Fruit fly (Drosophila melanogaster) whole organism, embryonic: ENCODE data around the gene RpS5b.

ENCODE experiments used
- Asciz ChIP-seq: fragments of 200-800 bp; sonication (Bioruptor generic); optimal IDR thresholded peaks from 2 replicates; lab custom pipeline; 2017; ENCODE audit warnings: missing biosample characterization, mild to moderate bottlenecking, missing genetic modification characterization, missing genetic modification reagents
- Atf6 ChIP-seq: fragments of 200-800 bp; sonication (Bioruptor generic); IDR thresholded peaks from 2 replicates; pipeline ENCODE4 v1.3.6; 2022; ENCODE audit warnings: missing biosample characterization, missing genetic modification characterization
- BEAF-32 ChIP-seq: fragments of 200-800 bp; sonication (Bioruptor generic); optimal IDR thresholded peaks from 3 replicates; lab custom pipeline; 2017; ENCODE audit warnings: missing biosample characterization, missing genetic modification characterization, mild to moderate bottlenecking, moderate library complexity, missing genetic modification reagents
- CG1024 ChIP-seq: fragments of 200-800 bp; sonication (Bioruptor generic); IDR thresholded peaks from 2 replicates; pipeline ENCODE4 v1.3.6; 2022; ENCODE audit warnings: missing biosample characterization, missing genetic modification characterization
- CG10462 ChIP-seq: fragments of 200-800 bp; sonication (Bioruptor generic); optimal IDR thresholded peaks from 2 replicates; lab custom pipeline; 2016; ENCODE audit warnings: missing biosample characterization, missing genetic modification characterization
- CG11456 ChIP-seq: fragments of 200-800 bp; sonication (Bioruptor generic); IDR thresholded peaks from 3 replicates; pipeline ENCODE4 v1.3.6; 2022; ENCODE audit warnings: missing biosample characterization, missing genetic modification characterization
- CG12391 ChIP-seq: fragments of 200-800 bp; sonication (Bioruptor generic); optimal IDR thresholded peaks from 3 replicates; lab custom pipeline; 2018; ENCODE audit warnings: missing biosample characterization, mild to moderate bottlenecking, missing genetic modification characterization, moderate library complexity
- CG12769 ChIP-seq: fragments of 200-800 bp; sonication (Bioruptor generic); optimal IDR thresholded peaks from 2 replicates; lab custom pipeline; 2019; ENCODE audit warnings: missing biosample characterization, mild to moderate bottlenecking, missing genetic modification characterization, moderate library complexity
- CG13123 ChIP-seq: fragments of 200-800 bp; sonication (Bioruptor generic); optimal IDR thresholded peaks from 2 replicates; lab custom pipeline; 2016; ENCODE audit warnings: missing biosample characterization, missing genetic modification characterization
- CG13894 ChIP-seq: fragments of 200-800 bp; sonication (Bioruptor generic); optimal IDR thresholded peaks from 3 replicates; lab custom pipeline; 2018; ENCODE audit warnings: missing biosample characterization, mild to moderate bottlenecking, missing genetic modification characterization, moderate library complexity
- CG15601 ChIP-seq: fragments of 200-800 bp; sonication (Bioruptor generic); optimal IDR thresholded peaks from 3 replicates; lab custom pipeline; 2019; ENCODE audit warnings: missing biosample characterization, mild to moderate bottlenecking, missing genetic modification characterization, moderate library complexity
- CG16863 ChIP-seq: fragments of 200-800 bp; sonication (Bioruptor generic); optimal IDR thresholded peaks from 3 replicates; lab custom pipeline; 2016; ENCODE audit warnings: missing biosample characterization, missing genetic modification characterization
- CG17186 ChIP-seq: fragments of 200-800 bp; sonication (Bioruptor generic); optimal IDR thresholded peaks from 3 replicates; lab custom pipeline; 2017; ENCODE audit warnings: missing biosample characterization, missing genetic modification reagents, missing genetic modification characterization
- CG17612 ChIP-seq: fragments of 200-800 bp; sonication (Bioruptor generic); IDR thresholded peaks from 2 replicates; pipeline ENCODE4 v1.3.6; 2022; ENCODE audit warnings: missing biosample characterization, missing genetic modification characterization
- CG18599 ChIP-seq: fragments of 200-800 bp; sonication (Bioruptor generic); optimal IDR thresholded peaks from 3 replicates; lab custom pipeline; 2017; ENCODE audit warnings: missing biosample characterization, missing genetic modification characterization, mild to moderate bottlenecking, moderate library complexity, missing genetic modification reagents
- CG18619 ChIP-seq: fragments of 200-800 bp; sonication (Bioruptor generic); optimal IDR thresholded peaks from 3 replicates; lab custom pipeline; 2017; ENCODE audit warnings: missing biosample characterization, mild to moderate bottlenecking, missing genetic modification characterization
- CG2712 ChIP-seq: fragments of 200-800 bp; optimal IDR thresholded peaks from 3 replicates; lab custom pipeline; 2019; ENCODE audit warnings: missing biosample characterization, mild to moderate bottlenecking, missing genetic modification characterization, moderate library complexity
- CG31388 ChIP-seq: fragments of 200-800 bp; sonication (Bioruptor generic); optimal IDR thresholded peaks from 2 replicates; lab custom pipeline; 2016; ENCODE audit warnings: missing biosample characterization, missing genetic modification characterization
- CG32767 ChIP-seq: fragments of 200-800 bp; sonication (Bioruptor generic); IDR thresholded peaks from 2 replicates; pipeline ENCODE4 v1.3.6; 2022; ENCODE audit warnings: missing biosample characterization, missing genetic modification characterization
- CG42726 ChIP-seq: fragments of 200-800 bp; sonication (Bioruptor generic); IDR thresholded peaks from 2 replicates; pipeline ENCODE4 v1.3.6; 2022; ENCODE audit warnings: missing biosample characterization, missing genetic modification characterization; ENCODE audit not compliant: partially characterized antibody
- CG4854 ChIP-seq: fragments of 200-800 bp; sonication (Bioruptor generic); optimal IDR thresholded peaks from 2 replicates; lab custom pipeline; 2016; ENCODE audit warnings: missing biosample characterization, missing genetic modification characterization, inconsistent platforms
- CG5180 ChIP-seq: fragments of 200-800 bp; sonication (Bioruptor generic); optimal IDR thresholded peaks from 3 replicates; lab custom pipeline; 2017; ENCODE audit warnings: missing biosample characterization, missing genetic modification characterization, mild to moderate bottlenecking, moderate library complexity, missing genetic modification reagents
- CG8944 ChIP-seq: fragments of 200-800 bp; sonication (Bioruptor generic); optimal IDR thresholded peaks from 3 replicates; lab custom pipeline; 2016; ENCODE audit warnings: missing biosample characterization, missing genetic modification characterization
- D19B ChIP-seq: fragments of 200-800 bp; sonication (Bioruptor generic); optimal IDR thresholded peaks from 2 replicates; lab custom pipeline; 2017; ENCODE audit warnings: missing biosample characterization, mild to moderate bottlenecking, missing genetic modification characterization
- Deaf1 ChIP-seq: fragments of 200-800 bp; optimal IDR thresholded peaks from 3 replicates; lab custom pipeline; 2019; ENCODE audit warnings: missing biosample characterization, mild to moderate bottlenecking, missing genetic modification characterization, moderate library complexity
- Dfd ChIP-seq, 2 experiments: fragments of >200 bp; optimal IDR thresholded peaks; 2 replicates each; lab custom pipeline; 2017; ENCODE audit warnings: missing biosample characterization in 2 of 2, missing genetic modification characterization in 2 of 2
- E2f2 ChIP-seq: fragments of 200-800 bp; sonication (Bioruptor generic); IDR thresholded peaks from 2 replicates; pipeline ENCODE4 v1.3.6; 2022; ENCODE audit warnings: missing biosample characterization, missing genetic modification characterization
- Fer2 ChIP-seq: fragments of 200-800 bp; sonication (Bioruptor generic); optimal IDR thresholded peaks from 2 replicates; lab custom pipeline; 2018; ENCODE audit warnings: missing biosample characterization, mild to moderate bottlenecking, missing genetic modification characterization, moderate library complexity
- Hey ChIP-seq: fragments of 200-800 bp; sonication (Bioruptor generic); optimal IDR thresholded peaks from 3 replicates; lab custom pipeline; 2018; ENCODE audit warnings: missing biosample characterization, mild to moderate bottlenecking, missing genetic modification characterization
- Trl ChIP-seq, 3 experiments: fragments of >200 bp in 2 of 3; fragments of 200-800 bp in 1 of 3; sonication (Bioruptor generic) in 1 of 3; optimal IDR thresholded peaks; 2 replicates in 1 of 3; 3 replicates in 2 of 3; lab custom pipeline; 2016 to 2017; ENCODE audit warnings: missing biosample characterization in 1 of 3, missing genetic modification characterization in 1 of 3
- Usf ChIP-seq: fragments of 200-800 bp; sonication (Bioruptor generic); optimal IDR thresholded peaks from 2 replicates; lab custom pipeline; 2017; ENCODE audit warnings: missing genotype, missing biosample characterization, missing genetic modification characterization
- abd-A ChIP-seq: fragments of 200-800 bp; sonication (Bioruptor generic); optimal IDR thresholded peaks from 3 replicates; lab custom pipeline; 2019; ENCODE audit warnings: missing biosample characterization, mild to moderate bottlenecking, missing genetic modification characterization, moderate library complexity
- bcd ChIP-seq: fragments of 200-800 bp; sonication (Bioruptor generic); optimal IDR thresholded peaks from 2 replicates; lab custom pipeline; 2017; ENCODE audit warnings: missing biosample characterization, mild to moderate bottlenecking, missing genetic modification characterization
- cas ChIP-seq: fragments of 200-800 bp; sonication (Bioruptor generic); IDR thresholded peaks from 2 replicates; pipeline ENCODE4 v1.3.6; 2022; ENCODE audit warnings: missing biosample characterization, missing genetic modification characterization
- exex ChIP-seq: fragments of 200-800 bp; sonication (Bioruptor generic); optimal IDR thresholded peaks from 4 replicates; lab custom pipeline; 2018; ENCODE audit warnings: missing biosample characterization, mild to moderate bottlenecking, missing genetic modification characterization, moderate library complexity
- gcm2 ChIP-seq: fragments of 200-800 bp; sonication (Bioruptor generic); optimal IDR thresholded peaks from 2 replicates; lab custom pipeline; 2016; ENCODE audit warnings: missing biosample characterization, missing genetic modification characterization
- gt ChIP-seq: fragments of 200-800 bp; sonication (Bioruptor generic); IDR thresholded peaks from 2 replicates; pipeline ENCODE4 v1.3.6; 2022; ENCODE audit warnings: missing biosample characterization, missing genetic modification characterization
- hth ChIP-seq: fragments of >200 bp; optimal IDR thresholded peaks from 2 replicates; lab custom pipeline; 2017; ENCODE audit warnings: inconsistent platforms
- ken ChIP-seq: fragments of 200-800 bp; sonication (Bioruptor generic); IDR thresholded peaks from 3 replicates; pipeline ENCODE4 v1.3.6; 2022; ENCODE audit warnings: missing biosample characterization, missing genetic modification characterization
- luna ChIP-seq: fragments of 200-800 bp; sonication (Bioruptor generic); optimal IDR thresholded peaks from 2 replicates; lab custom pipeline; 2016; ENCODE audit warnings: missing biosample characterization, missing genetic modification characterization
- pum ChIP-seq: fragments of 200-800 bp; sonication (Bioruptor generic); optimal IDR thresholded peaks from 2 replicates; lab custom pipeline; 2016; ENCODE audit warnings: missing biosample characterization, missing genetic modification characterization
- scrt ChIP-seq: fragments of 200-800 bp; sonication (Bioruptor generic); optimal IDR thresholded peaks from 2 replicates; lab custom pipeline; 2018; ENCODE audit warnings: missing biosample characterization, mild to moderate bottlenecking, missing genetic modification characterization, moderate library complexity
- sisA ChIP-seq: fragments of 200-800 bp; sonication (Bioruptor generic); IDR thresholded peaks from 2 replicates; pipeline ENCODE4 v1.3.6; 2022; ENCODE audit warnings: missing biosample characterization, missing genetic modification characterization
- sqz ChIP-seq: fragments of 200-800 bp; sonication (Bioruptor generic); optimal IDR thresholded peaks from 3 replicates; lab custom pipeline; 2018; ENCODE audit warnings: missing biosample characterization, mild to moderate bottlenecking, missing genetic modification characterization
- tio ChIP-seq: fragments of 200-800 bp; sonication (Bioruptor generic); optimal IDR thresholded peaks from 2 replicates; lab custom pipeline; 2017; ENCODE audit warnings: missing biosample characterization, missing genetic modification characterization, inconsistent platforms
- vnd ChIP-seq: fragments of 200-800 bp; sonication (Bioruptor generic); IDR thresholded peaks from 3 replicates; pipeline ENCODE4 v1.3.6; 2022; ENCODE audit warnings: missing biosample characterization, missing genetic modification characterization; ENCODE audit not compliant: partially characterized antibody
- vvl ChIP-seq: fragments of 200-800 bp; sonication (Bioruptor generic); IDR thresholded peaks from 2 replicates; pipeline ENCODE4 v1.3.6; 2022; ENCODE audit warnings: missing biosample characterization, missing genetic modification characterization
- z ChIP-seq: fragments of 200-800 bp; sonication (Bioruptor generic); IDR thresholded peaks from 3 replicates; pipeline ENCODE4 v1.3.6; 2022; ENCODE audit warnings: missing biosample characterization, missing genetic modification characterization

The RpS5b gene

DNA sequence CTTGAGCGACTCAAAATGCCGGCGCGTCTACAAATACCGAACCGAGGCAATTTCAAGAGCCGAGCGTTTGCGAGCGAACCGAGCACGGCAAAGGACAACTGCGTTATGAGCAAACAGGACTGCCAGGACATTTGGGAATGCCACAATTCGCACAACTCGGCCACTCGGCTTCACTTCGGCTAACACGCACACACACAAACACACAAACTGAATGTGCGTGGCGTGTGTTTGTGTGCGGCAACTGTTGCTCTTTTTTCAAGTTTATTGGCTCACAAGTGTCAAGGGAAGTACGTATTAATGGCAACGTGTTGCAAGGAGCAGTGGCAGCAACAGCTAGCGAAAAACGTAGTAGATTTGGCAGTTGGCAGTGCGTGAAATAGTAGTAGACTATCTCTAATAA, 28.0 kb downstream of the RpS5b start (continued):
- TF ChIP-seq exex (no peak), CG17612 (GFP tag; lab: Robert Waterston, UW) (no peak), CG8944 (no peak), E2f2 (no peak), CG16863 (GFP tag; lab: Kevin White, UChicago) (no peak), CG32767 (GFP tag; lab: Robert Waterston, UW) (no peak), Usf (no peak), CG17186 (GFP tag; lab: Kevin White, UChicago) (no peak), ken (GFP tag; lab: Robert Waterston, UW) (no peak), CG42726 (no peak), CG1024 (GFP tag; lab: Robert Waterston, UW) (no peak), Hey (tag; lab: Kevin White, UChicago) (no peak), Asciz (GFP tag; lab: Kevin White, UChicago) (no peak), CG12769 (no peak), cas (GFP tag; lab: Robert Waterston, UW) (no peak), Fer2 (no peak), CG4854 (no peak), CG18599 (peak; percentile 9), CG18619 (GFP tag; lab: Kevin White, UChicago) (no peak), CG15601 (tag; lab: Kevin White, UChicago) (no peak), vnd (GFP tag; lab: Robert Waterston, UW) (no peak), CG2712 (tag; lab: Kevin White, UChicago) (no peak), pum (GFP tag; lab: Kevin White, UChicago) (no peak), abd-A (tag; lab: Kevin White, UChicago) (peak; percentile 96), Atf6 (GFP tag; lab: Robert Waterston, UW) (no peak), sqz (no peak), tio (GFP tag; lab: Kevin White, UChicago) (no peak), Deaf1 (peak; percentile 96), Trl (optimal IDR thresholded peaks at IDR 0.05; lab: Kevin White, UChicago) (no peak), Trl (GFP tag; optimal IDR thresholded peaks at IDR 0.05; lab: Kevin White, UChicago) (no peak), bcd (GFP tag; lab: Kevin White, UChicago) (no peak), sisA (GFP tag; lab: Robert Waterston, UW) (no peak), CG12391 (tag; lab: Kevin White, UChicago) (no peak), gt (GFP tag; lab: Robert Waterston, UW) (no peak), CG5180 (GFP tag; lab: Kevin White, UChicago) (peak; percentile 52), BEAF-32 (GFP tag; lab: Kevin White, UChicago) (no peak), vvl (GFP tag; lab: Robert Waterston, UW) (no peak), z (GFP tag; lab: Robert Waterston, UW) (no peak), hth (lab: Kevin White, UChicago) (no peak), CG11456 (GFP tag; lab: Robert Waterston, UW) (no peak), Dfd (GFP tag; optimal IDR thresholded peaks at IDR 0.05; lab: Kevin White, UChicago) (no peak), scrt (GFP tag; lab: Kevin White, UChicago) (peak; percentile 100), CG10462 (GFP tag; lab: Kevin White, UChicago) (no peak), luna (GFP tag; lab: Kevin White, UChicago) (no peak), D19B (no peak), CG13123 (GFP tag; lab: Kevin White, UChicago) (no peak), CG13894 (peak; percentile 29), CG31388 (no peak), gcm2 (GFP tag; lab: Kevin White, UChicago) (no peak)
